Fruit fly (Drosophila melanogaster) whole organism, embryonic: ENCODE results near the gene SoxN.

ENCODE experiments used
- ATbp ChIP-seq: fragments of 200-800 bp; sonication (Bioruptor generic); optimal IDR thresholded peaks from 2 replicates; lab custom pipeline; 2017; ENCODE audit warnings: missing biosample characterization, mild to moderate bottlenecking, missing genetic modification characterization, missing genetic modification reagents
- CG10321 ChIP-seq: fragments of 200-800 bp; sonication (Bioruptor generic); IDR thresholded peaks from 2 replicates; pipeline ENCODE4 v1.3.6; 2022; ENCODE audit warnings: missing biosample characterization, missing genetic modification characterization
- CG12219 ChIP-seq: fragments of 200-800 bp; sonication (Bioruptor generic); optimal IDR thresholded peaks from 3 replicates; lab custom pipeline; 2018; ENCODE audit warnings: missing biosample characterization, mild to moderate bottlenecking, missing genetic modification characterization
- CG14710 ChIP-seq: fragments of 200-800 bp; sonication (Bioruptor generic); optimal IDR thresholded peaks from 3 replicates; lab custom pipeline; 2019; ENCODE audit warnings: missing biosample characterization, mild to moderate bottlenecking, missing genetic modification characterization, moderate library complexity
- CG14965 ChIP-seq: fragments of 200-800 bp; sonication (Bioruptor generic); optimal IDR thresholded peaks from 2 replicates; lab custom pipeline; 2016; ENCODE audit warnings: missing biosample characterization, missing genetic modification characterization, borderline replicate concordance
- CG15479 ChIP-seq: fragments of 200-800 bp; sonication (Bioruptor generic); optimal IDR thresholded peaks from 3 replicates; lab custom pipeline; 2019; ENCODE audit warnings: missing biosample characterization, mild to moderate bottlenecking, missing genetic modification characterization, moderate library complexity
- CG17802 ChIP-seq: fragments of 200-800 bp; sonication (Bioruptor generic); optimal IDR thresholded peaks from 2 replicates; lab custom pipeline; 2018; ENCODE audit warnings: missing biosample characterization, mild to moderate bottlenecking, missing genetic modification characterization, moderate library complexity
- CG1832 ChIP-seq: fragments of 200-800 bp; sonication (Bioruptor generic); optimal IDR thresholded peaks from 2 replicates; lab custom pipeline; 2017; ENCODE audit warnings: missing biosample characterization, mild to moderate bottlenecking, missing genetic modification characterization, inconsistent platforms
- CG2202 ChIP-seq: fragments of 200-800 bp; sonication (Bioruptor generic); optimal IDR thresholded peaks from 2 replicates; lab custom pipeline; 2018; ENCODE audit warnings: missing biosample characterization, mild to moderate bottlenecking, missing genetic modification characterization
- CG2678 ChIP-seq: fragments of 200-800 bp; sonication (Bioruptor generic); optimal IDR thresholded peaks from 3 replicates; lab custom pipeline; 2019; ENCODE audit warnings: missing biosample characterization, mild to moderate bottlenecking, missing genetic modification characterization, moderate library complexity
- CG31441 ChIP-seq: fragments of 200-800 bp; sonication (Bioruptor generic); IDR thresholded peaks from 2 replicates; pipeline ENCODE4 v1.3.6; 2022; ENCODE audit warnings: missing biosample characterization, missing genetic modification characterization
- CG32772 ChIP-seq: fragments of 200-800 bp; sonication (Bioruptor generic); IDR thresholded peaks from 2 replicates; pipeline ENCODE4 v1.3.6; 2022; ENCODE audit warnings: missing biosample characterization, missing genetic modification characterization
- CG33557 ChIP-seq: fragments of 200-800 bp; sonication (Bioruptor generic); optimal IDR thresholded peaks from 2 replicates; lab custom pipeline; 2019; ENCODE audit warnings: missing biosample characterization, mild to moderate bottlenecking, missing genetic modification characterization, moderate library complexity
- CG3838 ChIP-seq: fragments of 200-800 bp; sonication (Bioruptor generic); optimal IDR thresholded peaks from 3 replicates; lab custom pipeline; 2016; ENCODE audit warnings: missing biosample characterization, missing genetic modification characterization
- CG6689 ChIP-seq: fragments of 200-800 bp; sonication (Bioruptor generic); IDR thresholded peaks from 2 replicates; pipeline ENCODE4 v1.3.6; 2022; ENCODE audit warnings: missing biosample characterization, missing genetic modification characterization
- CG8359 ChIP-seq: fragments of 200-800 bp; sonication (Bioruptor generic); optimal IDR thresholded peaks from 2 replicates; lab custom pipeline; 2017; ENCODE audit warnings: missing biosample characterization, mild to moderate bottlenecking, missing genetic modification characterization, borderline replicate concordance
- CG8924 ChIP-seq: fragments of 200-800 bp; optimal IDR thresholded peaks from 3 replicates; lab custom pipeline; 2019; ENCODE audit warnings: missing biosample characterization, mild to moderate bottlenecking, missing genetic modification characterization, moderate library complexity
- CG9727 ChIP-seq: fragments of 200-800 bp; sonication (Bioruptor generic); optimal IDR thresholded peaks from 3 replicates; lab custom pipeline; 2017; ENCODE audit warnings: missing biosample characterization, mild to moderate bottlenecking, missing genetic modification characterization
- D ChIP-seq, 2 experiments: fragments of 200-800 bp in 1 of 2; fragments of >200 bp in 1 of 2; sonication (Bioruptor generic) in 1 of 2; optimal IDR thresholded peaks; 2 replicates in 1 of 2; 3 replicates in 1 of 2; lab custom pipeline; 2017; ENCODE audit warnings: mild to moderate bottlenecking in 1 of 2, missing biosample characterization in 1 of 2, missing genetic modification characterization in 1 of 2, missing genetic modification reagents in 1 of 2
- D19A ChIP-seq: fragments of 200-800 bp; optimal IDR thresholded peaks from 3 replicates; lab custom pipeline; 2019; ENCODE audit warnings: missing biosample characterization, mild to moderate bottlenecking, missing genetic modification characterization, moderate library complexity
- HLH3B ChIP-seq: fragments of 200-800 bp; sonication (Bioruptor generic); IDR thresholded peaks from 2 replicates; pipeline ENCODE4 v1.3.6; 2022; ENCODE audit warnings: missing biosample characterization, missing genetic modification characterization
- HmgD ChIP-seq: fragments of 200-800 bp; sonication (Bioruptor generic); optimal IDR thresholded peaks from 3 replicates; lab custom pipeline; 2016; ENCODE audit warnings: missing biosample characterization, missing genetic modification characterization
- Mrtf ChIP-seq: fragments of 200-800 bp; sonication (Bioruptor generic); IDR thresholded peaks from 3 replicates; pipeline ENCODE4 v1.3.6; 2022; ENCODE audit warnings: missing biosample characterization, missing genetic modification characterization
- Nf-YB ChIP-seq: fragments of 200-800 bp; sonication (Bioruptor generic); optimal IDR thresholded peaks from 3 replicates; lab custom pipeline; 2019; ENCODE audit warnings: missing biosample characterization, mild to moderate bottlenecking, missing genetic modification characterization, moderate library complexity
- Ssrp ChIP-seq: fragments of 200-800 bp; sonication (Bioruptor generic); optimal IDR thresholded peaks from 2 replicates; lab custom pipeline; 2018; ENCODE audit warnings: missing biosample characterization, mild to moderate bottlenecking, missing genetic modification characterization, moderate library complexity
- Xrp1 ChIP-seq: fragments of 200-800 bp; sonication (Bioruptor generic); IDR thresholded peaks from 2 replicates; pipeline ENCODE4 v1.3.6; 2022; ENCODE audit warnings: missing biosample characterization, missing genetic modification characterization
- YL-1 ChIP-seq: fragments of 200-800 bp; sonication (Bioruptor generic); optimal IDR thresholded peaks from 3 replicates; lab custom pipeline; 2017; ENCODE audit warnings: missing biosample characterization, mild to moderate bottlenecking, missing genetic modification characterization
- ap ChIP-seq: fragments of 200-800 bp; sonication (Bioruptor generic); IDR thresholded peaks from 2 replicates; pipeline ENCODE4 v1.3.6; 2022; ENCODE audit warnings: missing biosample characterization, missing genetic modification characterization
- ci ChIP-seq: fragments of 200-800 bp; sonication (Bioruptor generic); IDR thresholded peaks from 3 replicates; pipeline ENCODE4 v1.3.6; 2022; ENCODE audit warnings: missing biosample characterization, missing genetic modification characterization
- dati ChIP-seq: fragments of 200-800 bp; sonication (Bioruptor generic); IDR thresholded peaks from 2 replicates; pipeline ENCODE4 v1.3.6; 2022; ENCODE audit warnings: missing biosample characterization, missing genetic modification characterization
- dmrt11E ChIP-seq: fragments of 200-800 bp; sonication (Bioruptor generic); optimal IDR thresholded peaks from 3 replicates; lab custom pipeline; 2018; ENCODE audit warnings: missing biosample characterization, mild to moderate bottlenecking, missing genetic modification characterization, moderate library complexity
- dmrt99B ChIP-seq: fragments of 200-800 bp; sonication (Bioruptor generic); optimal IDR thresholded peaks from 2 replicates; lab custom pipeline; 2018; ENCODE audit warnings: missing biosample characterization, mild to moderate bottlenecking, missing genetic modification characterization, moderate library complexity
- exex ChIP-seq: fragments of 200-800 bp; sonication (Bioruptor generic); optimal IDR thresholded peaks from 4 replicates; lab custom pipeline; 2018; ENCODE audit warnings: missing biosample characterization, mild to moderate bottlenecking, missing genetic modification characterization, moderate library complexity
- grn ChIP-seq: fragments of 200-800 bp; sonication (Bioruptor generic); optimal IDR thresholded peaks from 3 replicates; lab custom pipeline; 2017; ENCODE audit warnings: missing biosample characterization, missing genetic modification characterization
- gsb-n ChIP-seq: fragments of 200-800 bp; sonication (Bioruptor generic); optimal IDR thresholded peaks from 3 replicates; lab custom pipeline; 2018; ENCODE audit warnings: missing biosample characterization, mild to moderate bottlenecking, missing genetic modification characterization
- lab ChIP-seq: fragments of 200-800 bp; sonication (Bioruptor generic); optimal IDR thresholded peaks from 3 replicates; lab custom pipeline; 2017; ENCODE audit warnings: missing biosample characterization, missing genetic modification characterization, mild to moderate bottlenecking, moderate library complexity, missing genetic modification reagents
- lmd ChIP-seq: fragments of 200-800 bp; sonication (Bioruptor generic); IDR thresholded peaks from 2 replicates; pipeline ENCODE4 v1.3.6; 2022; ENCODE audit warnings: missing biosample characterization, missing genetic modification characterization
- peb ChIP-seq: fragments of 200-800 bp; sonication (Bioruptor generic); IDR thresholded peaks from 2 replicates; pipeline ENCODE4 v1.3.6; 2022; ENCODE audit warnings: missing biosample characterization, missing genetic modification characterization
- prd ChIP-seq, 3 experiments: fragments of >200 bp in 2 of 3; fragments of 200-800 bp in 1 of 3; sonication (Bioruptor generic) in 1 of 3; optimal IDR thresholded peaks in 2 of 3; IDR thresholded peaks in 1 of 3; 2 replicates in 2 of 3; 3 replicates in 1 of 3; pipeline versions ENCODE4 v1.3.6 to Lab custom; 2017 to 2022; ENCODE audit warnings: missing biosample characterization in 1 of 3, missing genetic modification characterization in 1 of 3
- repo ChIP-seq: fragments of 200-800 bp; sonication (Bioruptor generic); optimal IDR thresholded peaks from 2 replicates; lab custom pipeline; 2016; ENCODE audit warnings: missing biosample characterization, missing genetic modification characterization
- sens ChIP-seq: fragments of 200-800 bp; sonication (Bioruptor generic); peaks from one replicate; lab custom pipeline; 2016; ENCODE audit warnings: missing biosample characterization, missing genetic modification characterization
- sisA ChIP-seq: fragments of 200-800 bp; sonication (Bioruptor generic); IDR thresholded peaks from 2 replicates; pipeline ENCODE4 v1.3.6; 2022; ENCODE audit warnings: missing biosample characterization, missing genetic modification characterization
- sug ChIP-seq: fragments of 200-800 bp; optimal IDR thresholded peaks from 2 replicates; lab custom pipeline; 2019; ENCODE audit warnings: missing biosample characterization, mild to moderate bottlenecking, missing genetic modification characterization, moderate library complexity
- tgo ChIP-seq: fragments of 200-800 bp; sonication (Bioruptor generic); IDR thresholded peaks from 3 replicates; pipeline ENCODE4 v1.3.6; 2022; ENCODE audit warnings: missing biosample characterization, missing genetic modification characterization

SoxN gene

DNA sequence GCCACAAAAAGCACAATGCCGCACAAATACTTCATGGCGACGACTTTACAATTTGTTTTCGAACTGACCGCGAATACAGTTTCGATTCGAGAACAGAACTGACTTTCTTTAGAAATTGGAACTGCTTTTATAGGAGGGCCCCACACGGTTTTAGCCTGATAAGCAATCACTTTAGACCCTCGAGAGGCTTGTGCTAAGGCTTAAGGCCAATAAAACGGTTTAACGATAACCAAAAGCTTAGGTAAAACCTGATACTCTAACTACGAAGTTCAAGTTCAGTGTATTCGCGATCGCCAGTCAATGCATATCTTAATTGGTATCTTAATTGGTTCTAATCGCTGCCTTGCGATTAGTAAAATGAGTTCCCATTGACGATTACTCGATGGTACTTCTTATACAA, 44.3 kb upstream of the SoxN start, which contains the start of gene LManVI:
Gene LManVI (minus strand): TSS at position 101 of the 400 bp plus-strand sequence.
- TF ChIP-seq Mrtf (GFP tag; lab: Robert Waterston, UW): no peak
- no peak for TF ChIP-seq CG12219
- TF ChIP-seq exex: peak; percentile 80
- no peak for TF ChIP-seq dati
- TF ChIP-seq CG1832 (GFP tag; lab: Kevin White, UChicago): no peak
- no peak for TF ChIP-seq ap (GFP tag; lab: Robert Waterston, UW)
- TF ChIP-seq sug (tag; lab: Kevin White, UChicago): peak; percentile 69
- TF ChIP-seq lmd (GFP tag; lab: Robert Waterston, UW): no peak

DNA sequence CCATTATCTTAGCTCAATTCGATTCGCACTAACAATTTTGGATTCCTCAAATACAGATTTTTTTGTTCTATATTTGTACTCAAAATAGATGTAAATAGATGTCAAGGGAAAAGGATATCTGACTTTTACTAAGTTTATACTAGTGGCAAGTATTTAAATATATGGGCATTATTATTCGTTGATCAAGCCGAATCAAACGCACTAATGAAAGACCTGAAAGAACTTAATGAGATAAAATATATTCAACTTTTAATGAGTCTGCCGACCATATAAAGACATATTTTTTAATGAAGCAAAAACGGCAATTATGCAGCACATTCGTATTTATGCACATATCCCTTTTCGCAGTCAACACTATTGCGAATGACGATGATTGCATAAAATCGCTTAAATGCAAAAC, 43.0 kb upstream of the SoxN start, which contains the start of gene CG42710:
Gene CG42710 (minus strand): TSS at position 101 of the 400 bp plus-strand sequence.
- no peak for TF ChIP-seq CG32772 (GFP tag; lab: Robert Waterston, UW)
- TF ChIP-seq CG17802 (tag; lab: Kevin White, UChicago): no peak
- no peak for TF ChIP-seq CG10321 (GFP tag; lab: Robert Waterston, UW)
- no peak for TF ChIP-seq repo (GFP tag; lab: Kevin White, UChicago)
- TF ChIP-seq CG8359 (GFP tag; lab: Kevin White, UChicago): no peak
- TF ChIP-seq Nf-YB: no peak
- TF ChIP-seq, all 482 proteins: peak for 0

DNA sequence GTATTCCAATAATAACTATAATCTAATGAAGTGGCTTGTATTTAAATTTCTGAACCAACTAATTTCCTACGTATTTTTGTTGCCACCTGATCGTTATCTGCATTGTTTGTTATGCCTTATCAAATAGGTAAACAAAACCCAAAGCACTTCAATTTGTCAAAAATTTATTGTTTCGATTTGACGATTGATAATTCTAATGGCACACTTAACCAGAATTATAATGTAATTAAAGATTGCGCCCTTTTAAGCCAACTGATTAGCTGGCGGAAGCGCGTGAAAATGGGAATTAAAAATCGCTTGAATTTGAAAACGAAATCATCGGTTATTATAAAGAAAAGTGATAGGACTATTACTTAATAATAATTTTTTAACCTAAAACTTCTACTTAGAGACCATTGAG, 40.7 kb upstream of the SoxN start:
- peak; percentile 23 for TF ChIP-seq sug (tag; lab: Kevin White, UChicago)
- peak; percentile 97 for TF ChIP-seq exex
- TF ChIP-seq lab (GFP tag; lab: Kevin White, UChicago): peak; percentile 4
- no peak for TF ChIP-seq CG15479
- TF ChIP-seq grn: peak; percentile 45
- TF ChIP-seq YL-1 (GFP tag; lab: Kevin White, UChicago): no peak

DNA sequence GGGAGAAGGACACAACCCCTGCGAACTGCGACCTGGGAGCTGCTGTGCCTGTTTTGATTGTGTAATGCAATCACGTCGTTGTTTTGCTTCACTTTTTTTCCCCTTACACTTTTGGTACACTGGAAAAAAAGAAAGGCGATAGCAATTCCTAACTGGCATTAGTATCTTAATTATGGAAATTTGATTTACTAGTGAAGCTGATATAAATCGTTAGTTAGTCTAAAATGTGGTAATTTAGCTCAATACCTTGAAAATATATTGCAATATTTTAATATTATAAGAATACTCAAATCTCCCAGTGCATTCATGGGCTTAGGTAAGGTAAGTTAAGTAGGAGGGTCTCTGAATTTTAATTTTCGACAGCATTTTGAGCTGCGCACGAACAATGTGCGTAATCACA, 37.9 kb upstream of the SoxN start:
- TF ChIP-seq Xrp1 (peak; percentile 46; the same call in 1 of the 2 replicates), CG9727 (peak; percentile 41), CG3838 (GFP tag; lab: Kevin White, UChicago) (no peak), dmrt11E (tag; lab: Kevin White, UChicago) (peak; percentile 60), CG33557 (GFP tag; lab: Kevin White, UChicago) (peak; percentile 8), Ssrp (tag; lab: Kevin White, UChicago) (peak; percentile 25), HLH3B (GFP tag; lab: Robert Waterston, UW) (0 out of 2 replicates have a peak, but pooled peaks have one; percentile 29), CG31441 (GFP tag; lab: Robert Waterston, UW) (peak; percentile 46; the same call in 1 of the 2 replicates), CG14710 (tag; lab: Kevin White, UChicago) (peak; percentile 35), prd (optimal IDR thresholded peaks at IDR 0.05; lab: Kevin White, UChicago) (no peak), prd (GFP tag; IDR thresholded peaks at IDR 0.05; lab: Robert Waterston, UW) (peak; percentile 45; the same call in 1 of the 3 replicates), gsb-n (tag; lab: Kevin White, UChicago) (peak; percentile 14), peb (GFP tag; lab: Robert Waterston, UW) (no peak), HmgD (GFP tag; lab: Kevin White, UChicago) (no peak), ci (GFP tag; lab: Robert Waterston, UW) (peak; percentile 59; the same call in 2 of the 3 replicates), D19A (tag; lab: Kevin White, UChicago) (peak; percentile 24), D (optimal IDR thresholded peaks at IDR 0.05; lab: Kevin White, UChicago) (no peak), D (GFP tag; optimal IDR thresholded peaks at IDR 0.05; lab: Kevin White, UChicago) (peak; percentile 47), CG8924 (peak; percentile 41), CG6689 (GFP tag; lab: Robert Waterston, UW) (peak; percentile 25; the same call in 1 of the 2 replicates), ATbp (GFP tag; lab: Kevin White, UChicago) (peak; percentile 7), dmrt99B (tag; lab: Kevin White, UChicago) (peak; percentile 43), tgo (GFP tag; lab: Robert Waterston, UW) (peak; percentile 31; the same call in 1 of the 3 replicates), CG14965 (GFP tag; lab: Kevin White, UChicago) (no peak), CG2678 (tag; lab: Kevin White, UChicago) (peak; percentile 33), sisA (GFP tag; lab: Robert Waterston, UW) (peak; percentile 37; the same call in 1 of the 2 replicates), CG2202 (tag; lab: Kevin White, UChicago) (peak; percentile 10), sens (GFP tag; lab: Kevin White, UChicago) (peak; percentile 77)
